Fruit fly (Drosophila melanogaster) whole organism, embryonic: ENCODE data around the gene CG43779.
A peak's percentile ranks its signal among the peaks of the same experiment; 100 is the strongest.

Experiments used
- Abd-B ChIP-seq: fragments of 200-800 bp; sonication (Bioruptor generic); optimal IDR thresholded peaks from 2 replicates; lab custom pipeline; 2018; ENCODE audit warnings: missing biosample characterization, mild to moderate bottlenecking, missing genetic modification characterization, moderate library complexity
- CG13287 ChIP-seq: fragments of 200-800 bp; sonication (Bioruptor generic); IDR thresholded peaks from 2 replicates; pipeline ENCODE4 v1.3.6; 2022; ENCODE audit warnings: missing biosample characterization, missing genetic modification characterization; ENCODE audit not compliant: partially characterized antibody
- CG13624 ChIP-seq: fragments of 200-800 bp; sonication (Bioruptor generic); optimal IDR thresholded peaks from 2 replicates; lab custom pipeline; 2016; ENCODE audit warnings: missing biosample characterization, missing genetic modification characterization
- CG13894 ChIP-seq: fragments of 200-800 bp; sonication (Bioruptor generic); optimal IDR thresholded peaks from 3 replicates; lab custom pipeline; 2018; ENCODE audit warnings: missing biosample characterization, mild to moderate bottlenecking, missing genetic modification characterization, moderate library complexity
- CG1529 ChIP-seq: fragments of 200-800 bp; sonication (Bioruptor generic); optimal IDR thresholded peaks from 3 replicates; lab custom pipeline; 2018; ENCODE audit warnings: missing biosample characterization, missing genetic modification characterization
- CG1603 ChIP-seq: fragments of 200-800 bp; sonication (Bioruptor generic); optimal IDR thresholded peaks from 2 replicates; lab custom pipeline; 2019; ENCODE audit warnings: missing biosample characterization, mild to moderate bottlenecking, missing genetic modification characterization, moderate library complexity
- CG17385 ChIP-seq: fragments of 200-800 bp; sonication (Bioruptor generic); optimal IDR thresholded peaks from 3 replicates; lab custom pipeline; 2018; ENCODE audit warnings: missing biosample characterization, mild to moderate bottlenecking, missing genetic modification characterization
- CG17802 ChIP-seq: fragments of 200-800 bp; sonication (Bioruptor generic); optimal IDR thresholded peaks from 2 replicates; lab custom pipeline; 2018; ENCODE audit warnings: missing biosample characterization, mild to moderate bottlenecking, missing genetic modification characterization, moderate library complexity
- CG17829 ChIP-seq: fragments of 200-800 bp; optimal IDR thresholded peaks from 2 replicates; lab custom pipeline; 2019; ENCODE audit warnings: missing biosample characterization, mild to moderate bottlenecking, missing genetic modification characterization, moderate library complexity
- CG1792 ChIP-seq: fragments of 200-800 bp; sonication (Bioruptor generic); optimal IDR thresholded peaks from 2 replicates; lab custom pipeline; 2016; ENCODE audit warnings: missing biosample characterization, missing genetic modification characterization
- CG2678 ChIP-seq: fragments of 200-800 bp; sonication (Bioruptor generic); optimal IDR thresholded peaks from 3 replicates; lab custom pipeline; 2019; ENCODE audit warnings: missing biosample characterization, mild to moderate bottlenecking, missing genetic modification characterization, moderate library complexity
- CG30403 ChIP-seq: fragments of 200-800 bp; sonication (Bioruptor generic); optimal IDR thresholded peaks from 3 replicates; lab custom pipeline; 2016; ENCODE audit warnings: missing biosample characterization, missing genetic modification characterization
- CG32532 ChIP-seq: fragments of 200-800 bp; sonication (Bioruptor generic); IDR thresholded peaks from 2 replicates; pipeline ENCODE4 v1.3.6; 2022; ENCODE audit warnings: missing biosample characterization, missing genetic modification characterization
- CG34376 ChIP-seq: fragments of 200-800 bp; sonication (Bioruptor generic); optimal IDR thresholded peaks from 2 replicates; lab custom pipeline; 2018; ENCODE audit warnings: missing biosample characterization, mild to moderate bottlenecking, missing genetic modification characterization
- CG42726 ChIP-seq: fragments of 200-800 bp; sonication (Bioruptor generic); IDR thresholded peaks from 2 replicates; pipeline ENCODE4 v1.3.6; 2022; ENCODE audit warnings: missing biosample characterization, missing genetic modification characterization; ENCODE audit not compliant: partially characterized antibody
- CG4424 ChIP-seq: fragments of 200-800 bp; sonication (Bioruptor generic); optimal IDR thresholded peaks from 3 replicates; lab custom pipeline; 2016; ENCODE audit warnings: missing biosample characterization, missing genetic modification characterization
- CG6689 ChIP-seq: fragments of 200-800 bp; sonication (Bioruptor generic); IDR thresholded peaks from 2 replicates; pipeline ENCODE4 v1.3.6; 2022; ENCODE audit warnings: missing biosample characterization, missing genetic modification characterization
- CrebB ChIP-seq: fragments of 200-800 bp; sonication (Bioruptor generic); optimal IDR thresholded peaks from 3 replicates; lab custom pipeline; 2018; ENCODE audit warnings: missing biosample characterization, mild to moderate bottlenecking, missing genetic modification characterization
- Fer3 ChIP-seq: fragments of 200-800 bp; sonication (Bioruptor generic); optimal IDR thresholded peaks from 2 replicates; lab custom pipeline; 2018; ENCODE audit warnings: missing biosample characterization, mild to moderate bottlenecking, missing genetic modification characterization, moderate library complexity
- HLH3B ChIP-seq: fragments of 200-800 bp; sonication (Bioruptor generic); IDR thresholded peaks from 2 replicates; pipeline ENCODE4 v1.3.6; 2022; ENCODE audit warnings: missing biosample characterization, missing genetic modification characterization
- Kr ChIP-seq: fragments of 200-800 bp; sonication (Bioruptor generic); optimal IDR thresholded peaks from 2 replicates; lab custom pipeline; 2017; ENCODE audit warnings: missing biosample characterization, mild to moderate bottlenecking, missing genetic modification characterization
- MESR4 ChIP-seq: fragments of 200-800 bp; sonication (Bioruptor generic); optimal IDR thresholded peaks from 2 replicates; lab custom pipeline; 2018; ENCODE audit warnings: missing biosample characterization, mild to moderate bottlenecking, missing genetic modification characterization, moderate library complexity
- Mes4 ChIP-seq: fragments of 200-800 bp; sonication (Bioruptor generic); optimal IDR thresholded peaks from 2 replicates; lab custom pipeline; 2016; ENCODE audit warnings: missing biosample characterization, missing genetic modification characterization
- Neu2 ChIP-seq: fragments of 200-800 bp; sonication (Bioruptor generic); optimal IDR thresholded peaks from 3 replicates; lab custom pipeline; 2016; ENCODE audit warnings: missing biosample characterization, missing genetic modification characterization, borderline replicate concordance
- Poxn ChIP-seq: fragments of 200-800 bp; sonication (Bioruptor generic); IDR thresholded peaks from 2 replicates; pipeline ENCODE4 v1.3.6; 2022; ENCODE audit warnings: missing biosample characterization, missing genetic modification characterization
- Sry-δ ChIP-seq: fragments of 200-800 bp; sonication (Bioruptor generic); optimal IDR thresholded peaks from 2 replicates; lab custom pipeline; 2016; ENCODE audit warnings: missing biosample characterization, missing genetic modification characterization
- TFAM ChIP-seq: fragments of 200-800 bp; sonication (Bioruptor generic); optimal IDR thresholded peaks from 2 replicates; lab custom pipeline; 2017; ENCODE audit warnings: missing biosample characterization, missing genetic modification characterization, inconsistent platforms
- ab ChIP-seq: fragments of 200-800 bp; sonication (Bioruptor generic); optimal IDR thresholded peaks from 2 replicates; lab custom pipeline; 2016; ENCODE audit warnings: missing biosample characterization, missing genetic modification characterization
- ato ChIP-seq: fragments of 200-800 bp; sonication (Bioruptor generic); IDR thresholded peaks from 2 replicates; pipeline ENCODE4 v1.3.6; 2022; ENCODE audit warnings: missing biosample characterization, missing genetic modification characterization; ENCODE audit not compliant: partially characterized antibody
- br ChIP-seq: fragments of >200 bp; optimal IDR thresholded peaks from 2 replicates; lab custom pipeline; 2017
- btn ChIP-seq: fragments of 200-800 bp; sonication (Bioruptor generic); optimal IDR thresholded peaks from 2 replicates; lab custom pipeline; 2016; ENCODE audit warnings: missing biosample characterization, missing genetic modification characterization
- danr ChIP-seq: fragments of 200-800 bp; sonication (Bioruptor generic); IDR thresholded peaks from 2 replicates; pipeline ENCODE4 v1.3.6; 2022; ENCODE audit warnings: missing biosample characterization, missing genetic modification characterization
- eve ChIP-seq, 2 experiments: fragments of >200 bp; optimal IDR thresholded peaks; 2 replicates each; lab custom pipeline; 2017; ENCODE audit warnings: missing biosample characterization in 2 of 2, missing genetic modification characterization in 2 of 2
- gce ChIP-seq: fragments of 200-800 bp; sonication (Bioruptor generic); IDR thresholded peaks from 3 replicates; pipeline ENCODE4 v1.3.6; 2022; ENCODE audit warnings: missing biosample characterization, missing genetic modification characterization
- hb ChIP-seq: fragments of 200-800 bp; sonication (Bioruptor generic); IDR thresholded peaks from 3 replicates; pipeline ENCODE4 v1.3.6; 2022; ENCODE audit warnings: missing biosample characterization, missing genetic modification characterization; ENCODE audit not compliant: partially characterized antibody
- jumu ChIP-seq: fragments of 200-800 bp; sonication (Bioruptor generic); optimal IDR thresholded peaks from 3 replicates; lab custom pipeline; 2016; ENCODE audit warnings: missing biosample characterization, missing genetic modification characterization
- ken ChIP-seq: fragments of 200-800 bp; sonication (Bioruptor generic); IDR thresholded peaks from 3 replicates; pipeline ENCODE4 v1.3.6; 2022; ENCODE audit warnings: missing biosample characterization, missing genetic modification characterization
- klu ChIP-seq: fragments of 200-800 bp; sonication (Bioruptor generic); IDR thresholded peaks from 2 replicates; pipeline ENCODE4 v1.3.6; 2022; ENCODE audit warnings: missing biosample characterization, missing genetic modification characterization
- lab ChIP-seq: fragments of 200-800 bp; sonication (Bioruptor generic); optimal IDR thresholded peaks from 3 replicates; lab custom pipeline; 2017; ENCODE audit warnings: missing biosample characterization, missing genetic modification characterization, mild to moderate bottlenecking, moderate library complexity, missing genetic modification reagents
- lilli ChIP-seq: fragments of 200-800 bp; sonication (Bioruptor generic); optimal IDR thresholded peaks from 3 replicates; lab custom pipeline; 2016; ENCODE audit warnings: missing biosample characterization, missing genetic modification characterization
- mam ChIP-seq: fragments of 200-800 bp; sonication (Bioruptor generic); optimal IDR thresholded peaks from 3 replicates; lab custom pipeline; 2016; ENCODE audit warnings: missing biosample characterization, missing genetic modification characterization
- odd ChIP-seq: fragments of 200-800 bp; sonication (Bioruptor generic); optimal IDR thresholded peaks from 2 replicates; lab custom pipeline; 2017; ENCODE audit warnings: missing biosample characterization, mild to moderate bottlenecking, missing genetic modification characterization
- pita ChIP-seq: fragments of 200-800 bp; sonication (Bioruptor generic); optimal IDR thresholded peaks from 2 replicates; lab custom pipeline; 2017; ENCODE audit warnings: missing biosample characterization, mild to moderate bottlenecking, missing genetic modification characterization
- psq ChIP-seq: fragments of 200-800 bp; sonication (Bioruptor generic); optimal IDR thresholded peaks from 2 replicates; lab custom pipeline; 2017; ENCODE audit warnings: missing biosample characterization, missing genetic modification characterization
- ranshi ChIP-seq: fragments of 200-800 bp; sonication (Bioruptor generic); IDR thresholded peaks from 2 replicates; pipeline ENCODE4 v1.3.6; 2022; ENCODE audit warnings: missing biosample characterization, missing genetic modification characterization
- repo ChIP-seq: fragments of 200-800 bp; sonication (Bioruptor generic); optimal IDR thresholded peaks from 2 replicates; lab custom pipeline; 2016; ENCODE audit warnings: missing biosample characterization, missing genetic modification characterization
- rib ChIP-seq: fragments of 200-800 bp; sonication (Bioruptor generic); IDR thresholded peaks from 2 replicates; pipeline ENCODE4 v1.3.6; 2022; ENCODE audit warnings: missing biosample characterization, missing genetic modification characterization
- sim ChIP-seq: fragments of 200-800 bp; sonication (Bioruptor generic); IDR thresholded peaks from 2 replicates; pipeline ENCODE4 v1.3.6; 2022; ENCODE audit warnings: missing biosample characterization, missing genetic modification characterization
- so ChIP-seq: fragments of 200-800 bp; sonication (Bioruptor generic); IDR thresholded peaks from 3 replicates; pipeline ENCODE4 v1.3.6; 2022; ENCODE audit warnings: missing biosample characterization, missing genetic modification characterization
- tin ChIP-seq: fragments of 200-800 bp; sonication (Bioruptor generic); optimal IDR thresholded peaks from 3 replicates; lab custom pipeline; 2016; ENCODE audit warnings: missing biosample characterization, missing genetic modification characterization
- twi ChIP-seq: fragments of 200-800 bp; optimal IDR thresholded peaks from 2 replicates; lab custom pipeline; 2019; ENCODE audit warnings: missing biosample characterization, mild to moderate bottlenecking, missing genetic modification characterization, moderate library complexity
- vnd ChIP-seq: fragments of 200-800 bp; sonication (Bioruptor generic); IDR thresholded peaks from 3 replicates; pipeline ENCODE4 v1.3.6; 2022; ENCODE audit warnings: missing biosample characterization, missing genetic modification characterization; ENCODE audit not compliant: partially characterized antibody

CG43779 gene

dm6 chr2L:13286456-13286855 lies 20.1 kb downstream of the CG43779 start, which contains the start of the genes Drep4 and Uvrag (continued):
- TF ChIP-seq ab (GFP tag; lab: Kevin White, UChicago) (no peak), ken (GFP tag; lab: Robert Waterston, UW) (0 out of 3 replicates have a peak, but pooled peaks have one; percentile 34), CG4424 (GFP tag; lab: Kevin White, UChicago) (peak; percentile 72), vnd (GFP tag; lab: Robert Waterston, UW) (no peak), mam (GFP tag; lab: Kevin White, UChicago) (peak; percentile 16), Abd-B (GFP tag; lab: Kevin White, UChicago) (peak; percentile 78), Poxn (peak; percentile 3; the same call in 1 of the 2 replicates), CrebB (no peak), CG6689 (GFP tag; lab: Robert Waterston, UW) (peak; percentile 31; the same call in 1 of the 2 replicates), CG1792 (GFP tag; lab: Kevin White, UChicago) (no peak), CG2678 (tag; lab: Kevin White, UChicago) (no peak), Sry-δ (GFP tag; lab: Kevin White, UChicago) (no peak), CG30403 (GFP tag; lab: Kevin White, UChicago) (peak; percentile 85), CG1529 (no peak), so (GFP tag; lab: Robert Waterston, UW) (no peak), CG13894 (tag; lab: Kevin White, UChicago) (no peak), CG13287 (GFP tag; lab: Robert Waterston, UW) (no peak), br (lab: Kevin White, UChicago) (no peak), CG17802 (tag; lab: Kevin White, UChicago) (no peak), lab (GFP tag; lab: Kevin White, UChicago) (peak; percentile 57), CG32532 (GFP tag; lab: Robert Waterston, UW) (peak; percentile 63), CG13624 (GFP tag; lab: Kevin White, UChicago) (no peak), Fer3 (tag; lab: Kevin White, UChicago) (peak; percentile 52), CG1603 (tag; lab: Kevin White, UChicago) (no peak), tin (GFP tag; lab: Kevin White, UChicago) (peak; percentile 64), lilli (GFP tag; lab: Kevin White, UChicago) (peak; percentile 50), ato (no peak), TFAM (no peak), hb (GFP tag; lab: Robert Waterston, UW) (no peak), eve (GFP tag; optimal IDR thresholded peaks at IDR 0.05; lab: Kevin White, UChicago) (no peak), CG17829 (peak; percentile 81), repo (GFP tag; lab: Kevin White, UChicago) (no peak), HLH3B (GFP tag; lab: Robert Waterston, UW) (0 out of 2 replicates have a peak, but pooled peaks have one; percentile 16), ranshi (0 out of 2 replicates have a peak, but pooled peaks have one; percentile 57), Mes4 (no peak), Kr (no peak), gce (GFP tag; lab: Robert Waterston, UW) (no peak), rib (GFP tag; lab: Robert Waterston, UW) (no peak), sim (GFP tag; lab: Robert Waterston, UW) (no peak), pita (GFP tag; lab: Kevin White, UChicago) (no peak), psq (peak; percentile 44), twi (tag; lab: Kevin White, UChicago) (no peak), CG42726 (no peak), jumu (GFP tag; lab: Kevin White, UChicago) (peak; percentile 4), CG34376 (GFP tag; lab: Kevin White, UChicago) (no peak), odd (GFP tag; lab: Kevin White, UChicago) (peak; percentile 5), btn (no peak), klu (GFP tag; lab: Robert Waterston, UW) (peak; percentile 56; the same call in 1 of the 2 replicates), CG17385 (GFP tag; lab: Kevin White, UChicago) (peak; percentile 51), MESR4 (GFP tag; lab: Kevin White, UChicago) (no peak), danr (GFP tag; lab: Robert Waterston, UW) (no peak), Neu2 (GFP tag; lab: Kevin White, UChicago) (no peak)
